Fruit fly (Drosophila melanogaster): ENCODE results near the gene primo-2.
A peak's percentile ranks its signal among the peaks of the same experiment; 100 is the strongest.

Gene primo-2

dm6 chr3R:13682994-13683623, 28.5 kb downstream of the primo-2 start:
- TF ChIP-seq cyc (GFP tag; optimal IDR thresholded peaks at IDR 0.05) (no peak), Eip78C (GFP tag) (peak; percentile 18), dsx (GFP tag; optimal IDR thresholded peaks at IDR 0.05; ENCODE audit: poor library complexity, severe bottlenecking) (peak; percentile 25), CG10631 (GFP tag; optimal IDR thresholded peaks at IDR 0.05) (no peak), Eip75B (GFP tag; optimal IDR thresholded peaks at IDR 0.05) (peak; percentile 1), CG6854 (GFP tag; optimal IDR thresholded peaks at IDR 0.05) (peak; percentile 53), lz (GFP tag; optimal IDR thresholded peaks at IDR 0.05) (peak; percentile 29), spab (GFP tag; optimal IDR thresholded peaks at IDR 0.05) (no peak), CG4318 (GFP tag; optimal IDR thresholded peaks at IDR 0.05) (no peak), CG15336 (GFP tag; IDR thresholded peaks at IDR 0.05) (peak; percentile 16; the same call in 1 of the 2 replicates)

dm6 chr3R:13676137-13677086, 35.2 kb downstream of the primo-2 start, which contains the start of the genes Lkb1 and CG9588:
Lkb1 (plus strand) TSS chr3R:13676549.
CG9588 (minus strand) TSS chr3R:13676681.
- TF ChIP-seq OdsH (GFP tag; optimal IDR thresholded peaks at IDR 0.05) (no peak), salr (GFP tag; optimal IDR thresholded peaks at IDR 0.05) (peak in 1 of 2 experiments; percentile 39), spab (GFP tag; optimal IDR thresholded peaks at IDR 0.05) (peak; percentile 60), topi (GFP tag; optimal IDR thresholded peaks at IDR 0.05) (peak; percentile 78), lz (GFP tag; optimal IDR thresholded peaks at IDR 0.05) (peak; percentile 79), CG32006 (GFP tag; optimal IDR thresholded peaks at IDR 0.05) (peak; percentile 81), acj6 (GFP tag; optimal IDR thresholded peaks at IDR 0.05) (peak; percentile 69), Hr38 (GFP tag; optimal IDR thresholded peaks at IDR 0.05) (no peak), CG1621 (tag; optimal IDR thresholded peaks at IDR 0.05) (peak; percentile 85), CG7368 (GFP tag; optimal IDR thresholded peaks at IDR 0.05) (peak; percentile 76), CG3919 (GFP tag; optimal IDR thresholded peaks at IDR 0.05) (peak; percentile 82), fd85E (GFP tag; optimal IDR thresholded peaks at IDR 0.05) (no peak), Lpt (GFP tag; optimal IDR thresholded peaks at IDR 0.05) (peak; percentile 30), CG4318 (GFP tag; optimal IDR thresholded peaks at IDR 0.05) (no peak), eg (GFP tag; IDR thresholded peaks at IDR 0.05) (peak; percentile 92), CG15336 (GFP tag; IDR thresholded peaks at IDR 0.05) (peak; percentile 77), pdm3 (GFP tag; optimal IDR thresholded peaks at IDR 0.05) (peak; percentile 79), CG8319 (GFP tag; optimal IDR thresholded peaks at IDR 0.05) (peak; percentile 68), CG6808 (GFP tag; optimal IDR thresholded peaks at IDR 0.05) (peak; percentile 41), Sox102F (GFP tag; optimal IDR thresholded peaks at IDR 0.05) (peak; percentile 71), CG8632 (GFP tag; optimal IDR thresholded peaks at IDR 0.05) (peak; percentile 61), Sox15 (GFP tag; optimal IDR thresholded peaks at IDR 0.05) (peak; percentile 62), dsx (GFP tag; optimal IDR thresholded peaks at IDR 0.05; ENCODE audit: poor library complexity, severe bottlenecking) (no peak), vri (GFP tag; optimal IDR thresholded peaks at IDR 0.05) (no peak), Ets96B (tag; optimal IDR thresholded peaks at IDR 0.05) (peak; percentile 40), CG31627 (GFP tag; optimal IDR thresholded peaks at IDR 0.05) (peak; percentile 85), Gug (GFP tag; IDR thresholded peaks at IDR 0.05) (peak; percentile 80), CG6792 (GFP tag; optimal IDR thresholded peaks at IDR 0.05) (peak; percentile 68), Blimp-1 (GFP tag; optimal IDR thresholded peaks at IDR 0.05) (peak; percentile 13), Eip75B (GFP tag; optimal IDR thresholded peaks at IDR 0.05) (peak; percentile 81), fd59A (GFP tag; optimal IDR thresholded peaks at IDR 0.05) (peak; percentile 55), CG16779 (tag; optimal IDR thresholded peaks at IDR 0.05) (no peak), CG11902 (GFP tag; optimal IDR thresholded peaks at IDR 0.05) (peak; percentile 62), svp (GFP tag) (peak; percentile 84), Smox (GFP tag; optimal IDR thresholded peaks at IDR 0.05) (no peak), CG10631 (GFP tag; optimal IDR thresholded peaks at IDR 0.05) (no peak), CG34406 (GFP tag; optimal IDR thresholded peaks at IDR 0.05) (peak; percentile 61), CG3032 (tag; optimal IDR thresholded peaks at IDR 0.05) (peak; percentile 59), fkh (GFP tag; optimal IDR thresholded peaks at IDR 0.05) (no peak), Met (GFP tag; optimal IDR thresholded peaks at IDR 0.05) (no peak), esn (GFP tag; optimal IDR thresholded peaks at IDR 0.05) (peak; percentile 83), achi (GFP tag; optimal IDR thresholded peaks at IDR 0.05) (peak; percentile 74), net (GFP tag; optimal IDR thresholded peaks at IDR 0.05) (peak; percentile 69)
